Worm (Caenorhabditis elegans) whole organism, late embryonic: Measurements from ENCODE around the gene F33C8.4.

ENCODE experiments used
- C38D4.7 ChIP-seq: fragments of 200-800 bp; sonication (Bioruptor generic); optimal IDR thresholded peaks from 2 replicates; lab custom pipeline; 2018; ENCODE audit warnings: mild to moderate bottlenecking, missing genetic modification characterization, moderate library complexity, missing compliant biosample characterization
- ceh-24 ChIP-seq: sonication (generic microtip); optimal IDR thresholded peaks from 2 replicates; lab custom pipeline; 2016; ENCODE audit warnings: mild to moderate bottlenecking, missing genetic modification characterization, missing compliant biosample characterization
- elt-2 ChIP-seq: sonication (generic microtip); optimal IDR thresholded peaks from 2 replicates; lab custom pipeline; 2016; ENCODE audit warnings: missing genetic modification reagents, missing genetic modification characterization, missing compliant biosample characterization
- eyg-1 ChIP-seq: sonication (generic microtip); optimal IDR thresholded peaks from 2 replicates; lab custom pipeline; 2016; ENCODE audit warnings: missing genotype, missing genetic modification characterization, missing compliant biosample characterization
- nhr-11 ChIP-seq: fragments of 150-350 bp; optimal IDR thresholded peaks from 2 replicates; lab custom pipeline; 2014; ENCODE audit warnings: missing biosample characterization, missing genetic modification characterization
- pax-1 ChIP-seq: fragments of 150-350 bp; optimal IDR thresholded peaks from 2 replicates; lab custom pipeline; 2014; ENCODE audit warnings: missing biosample characterization, missing genetic modification characterization
- pha-4 ChIP-seq: fragments of 150-350 bp; optimal IDR thresholded peaks from 2 replicates; lab custom pipeline; 2018; ENCODE audit warnings: missing biosample characterization, missing genetic modification reagents, missing genetic modification characterization
- tbx-2 ChIP-seq: sonication (generic microtip); optimal IDR thresholded peaks from 2 replicates; lab custom pipeline; 2016; ENCODE audit warnings: missing genetic modification characterization, missing compliant biosample characterization

DNA sequence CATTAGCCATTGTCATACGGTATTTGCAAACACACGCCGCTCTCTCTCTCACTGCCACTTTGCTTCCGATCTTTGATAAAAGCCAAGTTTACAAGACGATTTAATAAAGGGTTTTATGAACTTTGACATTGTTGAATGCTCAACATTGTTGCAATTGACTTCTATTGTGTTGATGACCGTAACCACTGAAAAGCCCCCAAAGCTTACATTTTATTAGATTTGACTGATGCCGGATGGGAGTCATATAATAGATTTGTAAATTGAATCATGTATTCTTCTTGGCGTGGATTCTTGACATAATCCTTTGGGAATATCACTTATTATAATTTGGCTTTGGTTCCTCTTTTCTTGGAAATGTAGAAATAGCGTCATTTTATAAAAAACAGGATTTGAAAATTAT lies 36.2 kb upstream of the F33C8.4 start:
- TF ChIP-seq ceh-24 (no peak), eyg-1 (no peak), elt-2 (tag; lab: Kevin White, UChicago) (no peak), tbx-2 (tag; lab: Kevin White, UChicago) (no peak), pax-1 (tag; lab: Kevin White, UChicago) (no peak), pha-4 (tag; lab: Kevin White, UChicago) (no peak), C38D4.7 (no peak), nhr-11 (no peak)
